Worm (Caenorhabditis elegans) whole organism, L4 larva: ENCODE data around the gene vha-3.

Experiments used
- D1046.2 ChIP-seq: fragments of 200-800 bp; sonication (Bioruptor generic); IDR thresholded peaks from 2 replicates; pipeline ENCODE4 v1.3.6; 2022; ENCODE audit warnings: missing genetic modification characterization, missing compliant biosample characterization
- F10B5.3 ChIP-seq: sonication (generic microtip); optimal IDR thresholded peaks from 2 replicates; lab custom pipeline; 2016; ENCODE audit warnings: mild to moderate bottlenecking, missing genetic modification characterization, missing compliant biosample characterization
- F26F4.8 ChIP-seq: fragments of 200-800 bp; sonication (Bioruptor generic); conservative IDR thresholded peaks from 2 replicates; pipeline ENCODE4 v1.3.6; 2022; ENCODE audit warnings: missing genetic modification characterization, missing compliant biosample characterization
- F37D6.2 ChIP-seq: sonication (generic microtip); optimal IDR thresholded peaks from 2 replicates; lab custom pipeline; 2016; ENCODE audit warnings: mild to moderate bottlenecking, missing genetic modification characterization, missing compliant biosample characterization
- F44E2.7 ChIP-seq: fragments of 200-800 bp; sonication (Bioruptor generic); IDR thresholded peaks from 2 replicates; pipeline ENCODE4 v2.1.2; 2022; ENCODE audit warnings: missing genetic modification characterization, missing compliant biosample characterization
- F49E8.2 ChIP-seq: sonication (generic microtip); optimal IDR thresholded peaks from 2 replicates; lab custom pipeline; 2016; ENCODE audit warnings: missing compliant biosample characterization, mild to moderate bottlenecking, missing genetic modification characterization, borderline replicate concordance
- R02D3.7 ChIP-seq: fragments of 150-350 bp; sonication (generic microtip); optimal IDR thresholded peaks from 3 replicates; lab custom pipeline; 2014; ENCODE audit warnings: missing biosample characterization, missing genetic modification characterization
- T20F7.1 ChIP-seq: fragments of 200-800 bp; sonication (Bioruptor generic); optimal IDR thresholded peaks from 2 replicates; lab custom pipeline; 2018; ENCODE audit warnings: mild to moderate bottlenecking, missing genetic modification characterization, missing compliant biosample characterization
- T26A8.4 ChIP-seq: fragments of 200-800 bp; sonication (Bioruptor generic); IDR thresholded peaks from 2 replicates; pipeline ENCODE4 v1.3.6; 2022; ENCODE audit warnings: missing genetic modification characterization, missing compliant biosample characterization
- Y48G9A.11 ChIP-seq: fragments of 200-800 bp; sonication (Bioruptor generic); IDR thresholded peaks from 2 replicates; pipeline ENCODE4 v1.3.6; 2022; ENCODE audit warnings: missing genetic modification reagents, missing genetic modification characterization, missing compliant biosample characterization
- aly-2 ChIP-seq: sonication (generic microtip); optimal IDR thresholded peaks from 2 replicates; lab custom pipeline; 2018; ENCODE audit warnings: missing biosample characterization, missing genetic modification characterization
- arid-1 ChIP-seq: fragments of 200-800 bp; sonication (Bioruptor generic); conservative IDR thresholded peaks from 2 replicates; pipeline ENCODE4 v1.3.6; 2022; ENCODE audit warnings: missing genetic modification reagents, missing genetic modification characterization, missing compliant biosample characterization
- ceh-28 ChIP-seq: fragments of 150-350 bp; optimal IDR thresholded peaks from 2 replicates; lab custom pipeline; 2014; ENCODE audit warnings: missing biosample characterization, missing genetic modification reagents, missing genetic modification characterization
- ctbp-1 ChIP-seq: fragments of 200-800 bp; sonication (Bioruptor generic); IDR thresholded peaks from 2 replicates; pipeline ENCODE4 v1.3.6; 2022; ENCODE audit warnings: missing genetic modification reagents, missing genetic modification characterization, missing compliant biosample characterization
- dmd-9 ChIP-seq: fragments of 200-800 bp; sonication (Bioruptor generic); IDR thresholded peaks from 2 replicates; pipeline ENCODE4 v1.3.6; 2022; ENCODE audit warnings: missing genetic modification reagents, missing genetic modification characterization, missing compliant biosample characterization
- duxl-1 ChIP-seq: sonication (generic microtip); optimal IDR thresholded peaks from 2 replicates; lab custom pipeline; 2016; ENCODE audit warnings: mild to moderate bottlenecking, missing genetic modification characterization, moderate library complexity, missing compliant biosample characterization; ENCODE audit not compliant: poor library complexity
- dve-1 ChIP-seq: sonication (generic microtip); optimal IDR thresholded peaks from 2 replicates; lab custom pipeline; 2017; ENCODE audit warnings: antibody characterized with exemption, mild to moderate bottlenecking, missing genetic modification characterization, missing compliant biosample characterization; ENCODE audit not compliant: insufficient read depth
- egl-43 ChIP-seq: fragments of 200-800 bp; sonication (Bioruptor generic); IDR thresholded peaks from 2 replicates; pipeline ENCODE4 v1.3.6; 2022; ENCODE audit warnings: missing genetic modification reagents, missing genetic modification characterization, missing compliant biosample characterization
- fkh-10 ChIP-seq: fragments of 150-350 bp; optimal IDR thresholded peaks from 2 replicates; lab custom pipeline; 2014; ENCODE audit warnings: missing biosample characterization, missing genetic modification reagents, missing genetic modification characterization
- gei-8 ChIP-seq: fragments of 200-800 bp; sonication (Bioruptor generic); optimal IDR thresholded peaks from 2 replicates; lab custom pipeline; 2018; ENCODE audit warnings: mild to moderate bottlenecking, missing genetic modification characterization, missing compliant biosample characterization
- hif-1 ChIP-seq, 2 experiments: sonication (generic microtip); optimal IDR thresholded peaks; 2 replicates each; lab custom pipeline; 2016 to 2017; ENCODE audit warnings: missing compliant biosample characterization in 2 of 2, missing genetic modification characterization in 2 of 2, missing genetic modification reagents in 2 of 2, missing genotype in 2 of 2, mild to moderate bottlenecking in 1 of 2
- hlh-11 ChIP-seq: fragments of 200-800 bp; sonication (Bioruptor generic); optimal IDR thresholded peaks from 2 replicates; lab custom pipeline; 2018; ENCODE audit warnings: mild to moderate bottlenecking, missing genetic modification characterization, missing compliant biosample characterization
- hlh-30 ChIP-seq: sonication (generic microtip); optimal IDR thresholded peaks from 2 replicates; lab custom pipeline; 2017; ENCODE audit warnings: antibody characterized with exemption, mild to moderate bottlenecking, missing genetic modification characterization, missing compliant biosample characterization; ENCODE audit not compliant: insufficient read depth
- lin-1 ChIP-seq: fragments of 200-800 bp; sonication (Bioruptor generic); IDR thresholded peaks from 2 replicates; pipeline ENCODE4 v1.3.6; 2022; ENCODE audit warnings: missing genetic modification reagents, missing genetic modification characterization, missing compliant biosample characterization
- lin-15B ChIP-seq: fragments of 150-350 bp; sonication (generic microtip); optimal IDR thresholded peaks from 3 replicates; lab custom pipeline; 2014; ENCODE audit warnings: missing biosample characterization, missing genetic modification characterization
- lin-29 ChIP-seq: fragments of 200-800 bp; sonication (Bioruptor generic); IDR thresholded peaks from 2 replicates; pipeline ENCODE4 v1.3.6; 2022; ENCODE audit warnings: missing genetic modification reagents, missing genetic modification characterization, missing compliant biosample characterization
- lir-3 ChIP-seq: sonication (generic microtip); optimal IDR thresholded peaks from 2 replicates; lab custom pipeline; 2016; ENCODE audit warnings: mild to moderate bottlenecking, missing genetic modification characterization, missing compliant biosample characterization
- madf-9 ChIP-seq: fragments of 200-800 bp; sonication (Bioruptor generic); conservative IDR thresholded peaks from 2 replicates; pipeline ENCODE4 v1.3.6; 2022; ENCODE audit warnings: missing genetic modification reagents, missing genetic modification characterization, missing compliant biosample characterization
- mdl-1 ChIP-seq, 2 experiments: fragments of 150-350 bp in 1 of 2; sonication (generic microtip) in 1 of 2; optimal IDR thresholded peaks; 2 replicates each; lab custom pipeline; 2014 to 2017; ENCODE audit warnings: missing biosample characterization in 2 of 2, missing genetic modification characterization in 2 of 2
- mdt-29 ChIP-seq: fragments of 200-800 bp; sonication (Bioruptor generic); IDR thresholded peaks from 2 replicates; pipeline ENCODE4 v1.3.6; 2022; ENCODE audit warnings: missing genetic modification reagents, missing genetic modification characterization, missing compliant biosample characterization
- mes-2 ChIP-seq: sonication (generic microtip); optimal IDR thresholded peaks from 2 replicates; lab custom pipeline; 2016; ENCODE audit warnings: missing genotype, mild to moderate bottlenecking, missing genetic modification characterization, missing compliant biosample characterization; ENCODE audit not compliant: poor library complexity, severe bottlenecking
- mxl-3 ChIP-seq: fragments of 200-800 bp; sonication (Bioruptor generic); optimal IDR thresholded peaks from 2 replicates; lab custom pipeline; 2018; ENCODE audit warnings: mild to moderate bottlenecking, missing genetic modification characterization, missing compliant biosample characterization
- nhr-10 ChIP-seq: fragments of 150-350 bp; optimal IDR thresholded peaks from 2 replicates; lab custom pipeline; 2014; ENCODE audit warnings: missing biosample characterization, missing genetic modification characterization
- nhr-11 ChIP-seq: fragments of 150-350 bp; optimal IDR thresholded peaks from 2 replicates; lab custom pipeline; 2014; ENCODE audit warnings: missing biosample characterization, missing genetic modification characterization
- nhr-111 ChIP-seq: fragments of 200-800 bp; sonication (Bioruptor generic); optimal IDR thresholded peaks from 2 replicates; lab custom pipeline; 2018; ENCODE audit warnings: mild to moderate bottlenecking, missing genetic modification characterization, missing compliant biosample characterization
- nhr-237 ChIP-seq: sonication (generic microtip); optimal IDR thresholded peaks from 2 replicates; lab custom pipeline; 2017; ENCODE audit warnings: missing biosample characterization, missing genetic modification characterization
- nhr-28 ChIP-seq: fragments of 150-350 bp; optimal IDR thresholded peaks from 2 replicates; lab custom pipeline; 2014; ENCODE audit warnings: missing biosample characterization, missing genetic modification characterization
- nhr-48 ChIP-seq: sonication (generic microtip); optimal IDR thresholded peaks from 2 replicates; lab custom pipeline; 2016; ENCODE audit warnings: mild to moderate bottlenecking, missing genetic modification characterization, missing compliant biosample characterization
- nhr-6 ChIP-seq: fragments of 150-350 bp; optimal IDR thresholded peaks from 2 replicates; lab custom pipeline; 2014; ENCODE audit warnings: missing biosample characterization, missing genetic modification characterization
- nhr-77 ChIP-seq: fragments of 150-350 bp; optimal IDR thresholded peaks from 2 replicates; lab custom pipeline; 2014; ENCODE audit warnings: missing biosample characterization, missing genetic modification characterization
- pha-4 ChIP-seq, 2 experiments: fragments of 150-350 bp in 1 of 2; fragments of 200-800 bp in 1 of 2; sonication (Bioruptor generic) in 1 of 2; IDR thresholded peaks in 1 of 2; optimal IDR thresholded peaks in 1 of 2; 2 replicates each; pipeline versions ENCODE4 v1.3.6 to Lab custom; 2014 to 2022; ENCODE audit warnings: missing genetic modification characterization in 2 of 2, missing genetic modification reagents in 2 of 2, missing biosample characterization in 1 of 2, missing compliant biosample characterization in 1 of 2
- php-3 ChIP-seq: fragments of 200-800 bp; sonication (Bioruptor generic); IDR thresholded peaks from 2 replicates; pipeline ENCODE4 v1.3.6; 2022; ENCODE audit warnings: missing genetic modification reagents, missing genetic modification characterization, missing compliant biosample characterization
- set-16 ChIP-seq: fragments of 200-800 bp; sonication (Bioruptor generic); IDR thresholded peaks from 2 replicates; pipeline ENCODE4 v1.3.6; 2022; ENCODE audit warnings: missing genetic modification reagents, missing genetic modification characterization, missing compliant biosample characterization
- skn-1 ChIP-seq: fragments of 150-350 bp; optimal IDR thresholded peaks from 2 replicates; lab custom pipeline; 2014; ENCODE audit warnings: missing biosample characterization, missing genetic modification characterization
- snpc-4 ChIP-seq: fragments of 150-350 bp; optimal IDR thresholded peaks from 2 replicates; lab custom pipeline; 2014; ENCODE audit warnings: missing biosample characterization, missing genetic modification characterization
- spr-1 ChIP-seq: sonication (generic microtip); optimal IDR thresholded peaks from 2 replicates; lab custom pipeline; 2016; ENCODE audit warnings: mild to moderate bottlenecking, missing genetic modification characterization, missing compliant biosample characterization
- tra-1 ChIP-seq: fragments of 200-800 bp; sonication (Bioruptor generic); IDR thresholded peaks from 2 replicates; pipeline ENCODE4 v1.3.6; 2022; ENCODE audit warnings: missing genetic modification reagents, missing genetic modification characterization, missing compliant biosample characterization
- unc-39 ChIP-seq: sonication (generic microtip); optimal IDR thresholded peaks from 2 replicates; lab custom pipeline; 2017; ENCODE audit warnings: missing biosample characterization, missing genetic modification characterization
- zag-1 ChIP-seq: fragments of 150-350 bp; optimal IDR thresholded peaks from 2 replicates; lab custom pipeline; 2014; ENCODE audit warnings: missing biosample characterization, missing genetic modification characterization
- zfp-2 ChIP-seq: sonication (generic microtip); optimal IDR thresholded peaks from 2 replicates; lab custom pipeline; 2016; ENCODE audit warnings: mild to moderate bottlenecking, missing genetic modification characterization, missing compliant biosample characterization
- zip-11 ChIP-seq: fragments of 200-800 bp; sonication (Bioruptor generic); IDR thresholded peaks from 2 replicates; pipeline ENCODE4 v1.3.6; 2022; ENCODE audit warnings: missing genetic modification characterization, missing compliant biosample characterization

vha-3 gene

ce11 chrIV:2316796-2317195 is 1.1 kb upstream of the vha-3 start (continued):
- TF ChIP-seq gei-8 (GFP tag; lab: Kevin White, UChicago) (no peak), T20F7.1 (peak; percentile 43), aly-2 (tag; lab: Kevin White, UChicago) (no peak), nhr-111 (no peak), set-16 (GFP tag; lab: Robert Waterston, UW) (peak; percentile 57), zfp-2 (tag; lab: Kevin White, UChicago) (no peak), F37D6.2 (no peak), nhr-237 (tag; lab: Kevin White, UChicago) (no peak), R02D3.7 (tag; lab: Kevin White, UChicago) (no peak), lin-29 (GFP tag; lab: Robert Waterston, UW) (no peak), hlh-30 (peak; percentile 58), ctbp-1 (GFP tag; lab: Robert Waterston, UW) (no peak), fkh-10 (no peak), zag-1 (tag; lab: Kevin White, UChicago) (no peak), hif-1 (tag; optimal IDR thresholded peaks at IDR 0.05; lab: Kevin White, UChicago) (peak in 1 of 2 experiments; percentile 27), mdt-29 (0 out of 2 replicates have a peak, but pooled peaks have one; percentile 38), php-3 (GFP tag; lab: Robert Waterston, UW) (no peak), lin-1 (GFP tag; lab: Robert Waterston, UW) (0 out of 2 replicates have a peak, but pooled peaks have one; percentile 35), dve-1 (tag; lab: Kevin White, UChicago) (peak; percentile 51), lir-3 (no peak), F44E2.7 (GFP tag; lab: Robert Waterston, UW) (no peak), madf-9 (GFP tag; lab: Robert Waterston, UW) (no peak), ceh-28 (tag; lab: Kevin White, UChicago) (no peak), hlh-11 (tag; lab: Kevin White, UChicago) (peak; percentile 85), snpc-4 (tag; lab: Kevin White, UChicago) (no peak), spr-1 (tag; lab: Kevin White, UChicago) (no peak), nhr-77 (peak; percentile 66), skn-1 (tag; lab: Kevin White, UChicago) (no peak), pha-4 (GFP tag; IDR thresholded peaks at IDR 0.05; lab: Robert Waterston, UW) (no peak), pha-4 (tag; optimal IDR thresholded peaks at IDR 0.05; lab: Kevin White, UChicago) (no peak), T26A8.4 (GFP tag; lab: Robert Waterston, UW) (no peak; the same call in 1 of the 2 replicates), nhr-48 (tag; lab: Kevin White, UChicago) (no peak), dmd-9 (GFP tag; lab: Robert Waterston, UW) (no peak), arid-1 (GFP tag; lab: Robert Waterston, UW) (peak; percentile 70; the same call in 1 of the 2 replicates), nhr-11 (tag; lab: Kevin White, UChicago) (peak; percentile 76), Y48G9A.11 (GFP tag; lab: Robert Waterston, UW) (0 out of 2 replicates have a peak, but pooled peaks have one; percentile 36), mdl-1 (tag; optimal IDR thresholded peaks at IDR 0.05; lab: Kevin White, UChicago) (peak in 1 of 2 experiments; percentile 31), egl-43 (GFP tag; lab: Robert Waterston, UW) (no peak), nhr-6 (tag; lab: Kevin White, UChicago) (no peak), D1046.2 (GFP tag; lab: Robert Waterston, UW) (no peak), mes-2 (tag; lab: Kevin White, UChicago) (peak; percentile 53), lin-15B (tag; lab: Kevin White, UChicago) (no peak), F49E8.2 (tag; lab: Kevin White, UChicago) (no peak), nhr-28 (tag; lab: Kevin White, UChicago) (peak; percentile 88), tra-1 (GFP tag; lab: Robert Waterston, UW) (no peak), duxl-1 (tag; lab: Kevin White, UChicago) (no peak), F26F4.8 (GFP tag; lab: Robert Waterston, UW) (no peak), unc-39 (no peak), mxl-3 (GFP tag; lab: Kevin White, UChicago) (peak; percentile 83), F10B5.3 (tag; lab: Kevin White, UChicago) (no peak), zip-11 (GFP tag; lab: Robert Waterston, UW) (no peak), nhr-10 (peak; percentile 22)
